Fruit fly (Drosophila melanogaster) whole organism, embryonic: ENCODE results near the gene net.
A peak's percentile ranks its signal among the peaks of the same experiment; 100 is the strongest.

ENCODE experiments used
- C15 ChIP-seq: fragments of 200-800 bp; sonication (Bioruptor generic); IDR thresholded peaks from 3 replicates; pipeline ENCODE4 v1.3.6; 2022; ENCODE audit warnings: missing biosample characterization, missing genetic modification characterization
- CG10267 ChIP-seq: fragments of 200-800 bp; sonication (Bioruptor generic); optimal IDR thresholded peaks from 2 replicates; lab custom pipeline; 2018; ENCODE audit warnings: missing biosample characterization, mild to moderate bottlenecking, missing genetic modification characterization, moderate library complexity
- CG10543 ChIP-seq: fragments of 200-800 bp; sonication (Bioruptor generic); optimal IDR thresholded peaks from 3 replicates; lab custom pipeline; 2017; ENCODE audit warnings: missing biosample characterization, mild to moderate bottlenecking, missing genetic modification characterization, moderate library complexity
- CG11696 ChIP-seq: fragments of 200-800 bp; sonication (Bioruptor generic); IDR thresholded peaks from 2 replicates; pipeline ENCODE4 v1.3.6; 2022; ENCODE audit warnings: missing biosample characterization, missing genetic modification characterization
- CG12299 ChIP-seq: fragments of 200-800 bp; sonication (Bioruptor generic); optimal IDR thresholded peaks from 2 replicates; lab custom pipeline; 2018; ENCODE audit warnings: missing biosample characterization, mild to moderate bottlenecking, missing genetic modification characterization
- CG13287 ChIP-seq: fragments of 200-800 bp; sonication (Bioruptor generic); IDR thresholded peaks from 2 replicates; pipeline ENCODE4 v1.3.6; 2022; ENCODE audit warnings: missing biosample characterization, missing genetic modification characterization; ENCODE audit not compliant: partially characterized antibody
- CG18262 ChIP-seq: fragments of 200-800 bp; optimal IDR thresholded peaks from 3 replicates; lab custom pipeline; 2019; ENCODE audit warnings: missing biosample characterization, mild to moderate bottlenecking, missing genetic modification characterization, moderate library complexity
- CG3065 ChIP-seq: fragments of 200-800 bp; sonication (Bioruptor generic); optimal IDR thresholded peaks from 2 replicates; lab custom pipeline; 2016; ENCODE audit warnings: missing biosample characterization, missing genetic modification characterization
- CG31365 ChIP-seq: fragments of 200-800 bp; sonication (Bioruptor generic); optimal IDR thresholded peaks from 2 replicates; lab custom pipeline; 2018; ENCODE audit warnings: missing biosample characterization, mild to moderate bottlenecking, missing genetic modification characterization
- CG33557 ChIP-seq: fragments of 200-800 bp; sonication (Bioruptor generic); optimal IDR thresholded peaks from 2 replicates; lab custom pipeline; 2019; ENCODE audit warnings: missing biosample characterization, mild to moderate bottlenecking, missing genetic modification characterization, moderate library complexity
- CG6254 ChIP-seq: fragments of 200-800 bp; sonication (Bioruptor generic); optimal IDR thresholded peaks from 3 replicates; lab custom pipeline; 2017; ENCODE audit warnings: mild to moderate bottlenecking, missing biosample characterization, missing genetic modification reagents, missing genetic modification characterization
- CG7928 ChIP-seq: fragments of 200-800 bp; sonication (Bioruptor generic); optimal IDR thresholded peaks from 2 replicates; lab custom pipeline; 2017; ENCODE audit warnings: missing biosample characterization, mild to moderate bottlenecking, missing genetic modification characterization
- CG8359 ChIP-seq: fragments of 200-800 bp; sonication (Bioruptor generic); optimal IDR thresholded peaks from 2 replicates; lab custom pipeline; 2017; ENCODE audit warnings: missing biosample characterization, mild to moderate bottlenecking, missing genetic modification characterization, borderline replicate concordance
- CG9437 ChIP-seq: fragments of 200-800 bp; sonication (Bioruptor generic); optimal IDR thresholded peaks from 2 replicates; lab custom pipeline; 2018; ENCODE audit warnings: missing biosample characterization, mild to moderate bottlenecking, missing genetic modification characterization
- CG9932 ChIP-seq: fragments of 200-800 bp; sonication (Bioruptor generic); IDR thresholded peaks from 2 replicates; pipeline ENCODE4 v1.3.6; 2022; ENCODE audit warnings: missing biosample characterization, missing genetic modification characterization
- Chrac-16 ChIP-seq: fragments of 200-800 bp; sonication (Bioruptor generic); optimal IDR thresholded peaks from 3 replicates; lab custom pipeline; 2016; ENCODE audit warnings: missing biosample characterization, missing genetic modification characterization
- D19B ChIP-seq: fragments of 200-800 bp; sonication (Bioruptor generic); optimal IDR thresholded peaks from 2 replicates; lab custom pipeline; 2017; ENCODE audit warnings: missing biosample characterization, mild to moderate bottlenecking, missing genetic modification characterization
- Doc2 ChIP-seq: fragments of 200-800 bp; sonication (Bioruptor generic); IDR thresholded peaks from 2 replicates; pipeline ENCODE4 v1.3.6; 2022; ENCODE audit warnings: missing biosample characterization, missing genetic modification characterization
- Elba2 ChIP-seq: fragments of 200-800 bp; sonication (Bioruptor generic); optimal IDR thresholded peaks from 3 replicates; lab custom pipeline; 2016; ENCODE audit warnings: missing biosample characterization, missing genetic modification characterization
- Ets97D ChIP-seq: fragments of 200-800 bp; sonication (Bioruptor generic); optimal IDR thresholded peaks from 3 replicates; lab custom pipeline; 2016; ENCODE audit warnings: missing biosample characterization, missing genetic modification characterization
- Gug ChIP-seq: fragments of 200-800 bp; sonication (Bioruptor generic); IDR thresholded peaks from 4 replicates; pipeline ENCODE4 v1.3.6; 2022; ENCODE audit warnings: missing biosample characterization, missing genetic modification characterization
- HLH3B ChIP-seq: fragments of 200-800 bp; sonication (Bioruptor generic); IDR thresholded peaks from 2 replicates; pipeline ENCODE4 v1.3.6; 2022; ENCODE audit warnings: missing biosample characterization, missing genetic modification characterization
- Hr78 ChIP-seq, 2 experiments: fragments of 200-800 bp in 1 of 2; fragments of >200 bp in 1 of 2; sonication (Bioruptor generic) in 1 of 2; optimal IDR thresholded peaks; 2 replicates each; lab custom pipeline; 2017 to 2019; ENCODE audit warnings: missing biosample characterization in 2 of 2, missing genetic modification characterization in 2 of 2, mild to moderate bottlenecking in 1 of 2, moderate library complexity in 1 of 2
- Hsf ChIP-seq: fragments of 200-800 bp; sonication (Bioruptor generic); optimal IDR thresholded peaks from 3 replicates; lab custom pipeline; 2016; ENCODE audit warnings: missing biosample characterization, missing genetic modification characterization
- Poxn ChIP-seq: fragments of 200-800 bp; sonication (Bioruptor generic); IDR thresholded peaks from 2 replicates; pipeline ENCODE4 v1.3.6; 2022; ENCODE audit warnings: missing biosample characterization, missing genetic modification characterization
- Rfx ChIP-seq: fragments of 200-800 bp; sonication (Bioruptor generic); IDR thresholded peaks from 2 replicates; pipeline ENCODE4 v1.3.6; 2022; ENCODE audit warnings: missing biosample characterization, missing genetic modification characterization
- Sox100B ChIP-seq: fragments of 200-800 bp; sonication (Bioruptor generic); optimal IDR thresholded peaks from 3 replicates; lab custom pipeline; 2018; ENCODE audit warnings: missing biosample characterization, mild to moderate bottlenecking, missing genetic modification characterization
- Ssrp ChIP-seq: fragments of 200-800 bp; sonication (Bioruptor generic); optimal IDR thresholded peaks from 2 replicates; lab custom pipeline; 2018; ENCODE audit warnings: missing biosample characterization, mild to moderate bottlenecking, missing genetic modification characterization, moderate library complexity
- YL-1 ChIP-seq: fragments of 200-800 bp; sonication (Bioruptor generic); optimal IDR thresholded peaks from 3 replicates; lab custom pipeline; 2017; ENCODE audit warnings: missing biosample characterization, mild to moderate bottlenecking, missing genetic modification characterization
- chm ChIP-seq: fragments of 200-800 bp; sonication (Bioruptor generic); IDR thresholded peaks from 2 replicates; pipeline ENCODE4 v1.3.6; 2022; ENCODE audit warnings: missing biosample characterization, missing genetic modification characterization
- cwo ChIP-seq: fragments of 200-800 bp; sonication (Bioruptor generic); optimal IDR thresholded peaks from 3 replicates; lab custom pipeline; 2017; ENCODE audit warnings: missing biosample characterization, missing genetic modification characterization, mild to moderate bottlenecking, moderate library complexity, missing genetic modification reagents
- danr ChIP-seq: fragments of 200-800 bp; sonication (Bioruptor generic); IDR thresholded peaks from 2 replicates; pipeline ENCODE4 v1.3.6; 2022; ENCODE audit warnings: missing biosample characterization, missing genetic modification characterization
- dm ChIP-seq: fragments of 200-800 bp; sonication (Bioruptor generic); optimal IDR thresholded peaks from 3 replicates; lab custom pipeline; 2016; ENCODE audit warnings: missing biosample characterization, missing genetic modification characterization
- esg ChIP-seq: fragments of 200-800 bp; sonication (Bioruptor generic); conservative IDR thresholded peaks from 2 replicates; pipeline ENCODE4 v1.3.6; 2022; ENCODE audit warnings: missing biosample characterization, missing genetic modification characterization
- fd96Cb ChIP-seq: fragments of 200-800 bp; sonication (Bioruptor generic); optimal IDR thresholded peaks from 2 replicates; lab custom pipeline; 2018; ENCODE audit warnings: missing biosample characterization, mild to moderate bottlenecking, missing genetic modification characterization, moderate library complexity
- fru ChIP-seq: fragments of >200 bp; optimal IDR thresholded peaks from 2 replicates; lab custom pipeline; 2017
- gcm ChIP-seq: fragments of 200-800 bp; sonication (Bioruptor generic); optimal IDR thresholded peaks from 2 replicates; lab custom pipeline; 2019; ENCODE audit warnings: missing biosample characterization, mild to moderate bottlenecking, missing genetic modification characterization, moderate library complexity
- her ChIP-seq: fragments of 200-800 bp; sonication (Bioruptor generic); optimal IDR thresholded peaks from 2 replicates; lab custom pipeline; 2016; ENCODE audit warnings: missing biosample characterization, missing genetic modification characterization
- ind ChIP-seq: fragments of 200-800 bp; sonication (Bioruptor generic); optimal IDR thresholded peaks from 3 replicates; lab custom pipeline; 2016; ENCODE audit warnings: missing biosample characterization, missing genetic modification characterization
- kni ChIP-seq: fragments of 200-800 bp; sonication (Bioruptor generic); optimal IDR thresholded peaks from 3 replicates; lab custom pipeline; 2017; ENCODE audit warnings: mild to moderate bottlenecking, missing biosample characterization, missing genetic modification reagents, missing genetic modification characterization
- lilli ChIP-seq: fragments of 200-800 bp; sonication (Bioruptor generic); optimal IDR thresholded peaks from 3 replicates; lab custom pipeline; 2016; ENCODE audit warnings: missing biosample characterization, missing genetic modification characterization
- mam ChIP-seq: fragments of 200-800 bp; sonication (Bioruptor generic); optimal IDR thresholded peaks from 3 replicates; lab custom pipeline; 2016; ENCODE audit warnings: missing biosample characterization, missing genetic modification characterization
- sim ChIP-seq: fragments of 200-800 bp; sonication (Bioruptor generic); IDR thresholded peaks from 2 replicates; pipeline ENCODE4 v1.3.6; 2022; ENCODE audit warnings: missing biosample characterization, missing genetic modification characterization
- sima ChIP-seq: fragments of 200-800 bp; sonication (Bioruptor generic); optimal IDR thresholded peaks from 2 replicates; lab custom pipeline; 2016; ENCODE audit warnings: missing biosample characterization, missing genetic modification characterization
- sisA ChIP-seq: fragments of 200-800 bp; sonication (Bioruptor generic); IDR thresholded peaks from 2 replicates; pipeline ENCODE4 v1.3.6; 2022; ENCODE audit warnings: missing biosample characterization, missing genetic modification characterization
- sug ChIP-seq: fragments of 200-800 bp; optimal IDR thresholded peaks from 2 replicates; lab custom pipeline; 2019; ENCODE audit warnings: missing biosample characterization, mild to moderate bottlenecking, missing genetic modification characterization, moderate library complexity
- toy ChIP-seq: fragments of 200-800 bp; sonication (Bioruptor generic); IDR thresholded peaks from 2 replicates; pipeline ENCODE4 v1.3.6; 2022; ENCODE audit warnings: missing biosample characterization, missing genetic modification characterization
- vvl ChIP-seq: fragments of 200-800 bp; sonication (Bioruptor generic); IDR thresholded peaks from 2 replicates; pipeline ENCODE4 v1.3.6; 2022; ENCODE audit warnings: missing biosample characterization, missing genetic modification characterization
- zen ChIP-seq: fragments of 200-800 bp; sonication (Bioruptor generic); optimal IDR thresholded peaks from 3 replicates; lab custom pipeline; 2018; ENCODE audit warnings: missing biosample characterization, mild to moderate bottlenecking, missing genetic modification characterization, moderate library complexity

net gene

DNA sequence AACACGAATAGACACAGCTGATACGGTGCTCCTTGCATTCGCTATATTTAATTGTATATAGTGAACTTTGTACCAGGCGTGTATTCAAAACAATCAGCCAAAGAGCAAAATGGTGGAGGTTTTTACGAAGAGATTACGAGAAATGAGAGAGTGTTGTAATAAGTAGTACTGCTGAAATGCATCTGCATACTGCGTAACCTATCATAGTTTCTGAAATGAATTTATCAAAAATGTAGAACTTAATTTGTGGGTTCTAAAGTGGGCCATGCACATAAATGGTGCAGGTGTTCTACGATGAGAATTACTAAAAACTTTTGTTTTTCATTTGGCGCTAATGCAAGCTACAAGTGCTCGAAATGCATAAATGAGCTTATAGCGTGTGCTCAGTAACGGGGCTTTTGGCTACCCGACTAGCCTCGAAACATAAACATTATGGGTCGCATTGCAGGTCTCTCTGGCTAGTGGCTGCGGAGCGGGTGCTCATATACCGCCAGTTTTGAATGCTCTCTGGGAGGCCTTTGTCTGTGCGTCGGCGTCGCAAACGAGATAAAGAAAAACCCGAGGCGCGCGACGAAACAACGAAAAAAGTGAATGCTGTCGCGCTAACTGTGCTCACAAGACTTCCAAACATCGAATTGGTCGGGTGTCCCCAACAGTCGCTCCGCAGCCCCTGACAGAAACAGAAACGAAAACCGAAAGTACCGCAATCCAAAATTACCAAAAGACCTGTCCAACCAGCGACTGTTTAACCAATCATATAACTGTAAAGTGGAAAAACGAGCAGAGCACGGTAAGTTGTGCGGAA is 44.5 kb upstream of the net start, which contains the start of gene Gs1 (continued):
- TF ChIP-seq mam (no peak), CG9932 (GFP tag; lab: Robert Waterston, UW) (0 out of 2 replicates have a peak, but pooled peaks have one; percentile 11), kni (GFP tag; lab: Kevin White, UChicago) (peak; percentile 79), CG8359 (GFP tag; lab: Kevin White, UChicago) (peak; percentile 17), CG11696 (no peak), CG18262 (tag; lab: Kevin White, UChicago) (no peak), Hr78 (GFP tag; optimal IDR thresholded peaks at IDR 0.05; lab: Kevin White, UChicago) (peak in 1 of 2 experiments; percentile 24), CG13287 (peak; percentile 75), danr (GFP tag; lab: Robert Waterston, UW) (no peak), Ssrp (no peak), YL-1 (GFP tag; lab: Kevin White, UChicago) (peak; percentile 36), CG6254 (GFP tag; lab: Kevin White, UChicago) (peak; percentile 13), Sox100B (GFP tag; lab: Kevin White, UChicago) (no peak), CG3065 (GFP tag; lab: Kevin White, UChicago) (no peak), her (GFP tag; lab: Kevin White, UChicago) (peak; percentile 30), Elba2 (GFP tag; lab: Kevin White, UChicago) (no peak), sima (GFP tag; lab: Kevin White, UChicago) (no peak), Ets97D (GFP tag; lab: Kevin White, UChicago) (no peak), vvl (GFP tag; lab: Robert Waterston, UW) (peak; percentile 59; the same call in 1 of the 2 replicates), D19B (GFP tag; lab: Kevin White, UChicago) (no peak), ind (GFP tag; lab: Kevin White, UChicago) (no peak), Gug (GFP tag; lab: Robert Waterston, UW) (no peak), Doc2 (GFP tag; lab: Robert Waterston, UW) (no peak), CG10543 (GFP tag; lab: Kevin White, UChicago) (peak; percentile 89), CG9437 (GFP tag; lab: Kevin White, UChicago) (no peak), sisA (GFP tag; lab: Robert Waterston, UW) (no peak), lilli (GFP tag; lab: Kevin White, UChicago) (peak; percentile 14), C15 (no peak), zen (tag; lab: Kevin White, UChicago) (no peak), CG10267 (tag; lab: Kevin White, UChicago) (peak; percentile 13), sug (tag; lab: Kevin White, UChicago) (peak; percentile 84), dm (GFP tag; lab: Kevin White, UChicago) (no peak), CG33557 (GFP tag; lab: Kevin White, UChicago) (peak; percentile 25), CG7928 (no peak), fd96Cb (tag; lab: Kevin White, UChicago) (no peak), Hsf (GFP tag; lab: Kevin White, UChicago) (no peak), chm (GFP tag; lab: Robert Waterston, UW) (peak; percentile 90), CG31365 (peak; percentile 30), cwo (GFP tag; lab: Kevin White, UChicago) (peak; percentile 61), CG12299 (peak; percentile 33), Rfx (GFP tag; lab: Robert Waterston, UW) (peak; percentile 46; the same call in 1 of the 2 replicates), Chrac-16 (GFP tag; lab: Kevin White, UChicago) (no peak), HLH3B (no peak), sim (GFP tag; lab: Robert Waterston, UW) (no peak), gcm (peak; percentile 39), toy (GFP tag; lab: Robert Waterston, UW) (no peak), fru (no peak), Poxn (GFP tag; lab: Robert Waterston, UW) (no peak), esg (GFP tag; lab: Robert Waterston, UW) (no peak)
